Fruit fly (Drosophila melanogaster): ENCODE results near the gene CG7950.

CG7950 gene

dm6 chr3R:30090261-30091006 is 33.8 kb downstream of the CG7950 start (continued):
- TF ChIP-seq cyc (GFP tag; optimal IDR thresholded peaks at IDR 0.05) (no peak), Met (GFP tag; optimal IDR thresholded peaks at IDR 0.05) (no peak), eg (GFP tag; IDR thresholded peaks at IDR 0.05) (0 out of 3 replicates have a peak, but pooled peaks have one; percentile 29), CG15336 (GFP tag; IDR thresholded peaks at IDR 0.05) (no peak), Eip75B (GFP tag; optimal IDR thresholded peaks at IDR 0.05) (peak; percentile 53), Hr4 (GFP tag; optimal IDR thresholded peaks at IDR 0.05) (no peak), CG6854 (GFP tag; optimal IDR thresholded peaks at IDR 0.05) (no peak), Smox (GFP tag; optimal IDR thresholded peaks at IDR 0.05) (no peak), CG10669 (GFP tag; optimal IDR thresholded peaks at IDR 0.05) (no peak)

- TF ChIP-seq salr (GFP tag; optimal IDR thresholded peaks at IDR 0.05) (no peak), CG6808 (GFP tag; optimal IDR thresholded peaks at IDR 0.05) (no peak), svp (GFP tag) (no peak), Blimp-1 (GFP tag; optimal IDR thresholded peaks at IDR 0.05) (no peak), Ets21C (GFP tag; optimal IDR thresholded peaks at IDR 0.05) (no peak), Gug (GFP tag; IDR thresholded peaks at IDR 0.05) (no peak), achi (GFP tag; optimal IDR thresholded peaks at IDR 0.05) (no peak), ss (GFP tag; optimal IDR thresholded peaks at IDR 0.05) (no peak)
These were observed 35.4 kb downstream of the CG7950 start for dm6 chr3R:30091795-30092699.

dm6 chr3R:30092700-30093044 is 36.0 kb downstream of the CG7950 start:
- TF ChIP-seq Ets21C (GFP tag; optimal IDR thresholded peaks at IDR 0.05) (peak; percentile 13), CG3032 (tag; optimal IDR thresholded peaks at IDR 0.05) (no peak), CG10631 (GFP tag; optimal IDR thresholded peaks at IDR 0.05) (peak; percentile 51), CG11294 (GFP tag; IDR thresholded peaks at IDR 0.05) (peak; percentile 55), cyc (GFP tag; optimal IDR thresholded peaks at IDR 0.05) (peak; percentile 41), CG11902 (GFP tag; optimal IDR thresholded peaks at IDR 0.05) (peak; percentile 30), Gug (GFP tag; IDR thresholded peaks at IDR 0.05) (0 out of 2 replicates have a peak, but pooled peaks have one; percentile 40), pdm3 (GFP tag; optimal IDR thresholded peaks at IDR 0.05) (peak; percentile 59), dac (GFP tag; optimal IDR thresholded peaks at IDR 0.05) (peak; percentile 74), dsx (GFP tag; optimal IDR thresholded peaks at IDR 0.05; ENCODE audit: poor library complexity, severe bottlenecking) (no peak), esn (GFP tag; optimal IDR thresholded peaks at IDR 0.05) (peak; percentile 38), salr (GFP tag; optimal IDR thresholded peaks at IDR 0.05) (peak in 1 of 2 experiments; percentile 62), CG10669 (GFP tag; optimal IDR thresholded peaks at IDR 0.05) (no peak), fkh (GFP tag; optimal IDR thresholded peaks at IDR 0.05) (no peak), CG16779 (tag; optimal IDR thresholded peaks at IDR 0.05) (no peak), Sox15 (GFP tag; optimal IDR thresholded peaks at IDR 0.05) (no peak), Sox14 (GFP tag; optimal IDR thresholded peaks at IDR 0.05) (peak; percentile 31), topi (GFP tag; optimal IDR thresholded peaks at IDR 0.05) (peak; percentile 49), CG11762 (GFP tag; optimal IDR thresholded peaks at IDR 0.05; ENCODE audit: insufficient read depth) (no peak), Smox (GFP tag; optimal IDR thresholded peaks at IDR 0.05) (peak; percentile 20), eg (GFP tag; IDR thresholded peaks at IDR 0.05) (peak; percentile 85), CG8319 (GFP tag; optimal IDR thresholded peaks at IDR 0.05) (no peak), CG1621 (tag; optimal IDR thresholded peaks at IDR 0.05) (no peak), Eip93F (GFP tag; optimal IDR thresholded peaks at IDR 0.05) (no peak), CG6792 (GFP tag; optimal IDR thresholded peaks at IDR 0.05) (peak; percentile 23), fd59A (GFP tag; optimal IDR thresholded peaks at IDR 0.05) (no peak), CG8632 (GFP tag; optimal IDR thresholded peaks at IDR 0.05) (no peak), Hr4 (GFP tag; optimal IDR thresholded peaks at IDR 0.05) (peak; percentile 88), CG7368 (GFP tag; optimal IDR thresholded peaks at IDR 0.05) (peak; percentile 4), CG6163 (GFP tag; IDR thresholded peaks at IDR 0.05) (peak; percentile 82), OdsH (GFP tag; optimal IDR thresholded peaks at IDR 0.05) (peak; percentile 71), Blimp-1 (GFP tag; optimal IDR thresholded peaks at IDR 0.05) (peak; percentile 19), svp (GFP tag) (peak; percentile 52), CG32006 (GFP tag; optimal IDR thresholded peaks at IDR 0.05) (peak; percentile 85), Met (GFP tag; optimal IDR thresholded peaks at IDR 0.05) (peak; percentile 46), Ets96B (tag; optimal IDR thresholded peaks at IDR 0.05) (no peak), vri (GFP tag; optimal IDR thresholded peaks at IDR 0.05) (peak; percentile 9)
